Fruit fly (Drosophila melanogaster) ovary, adult (tissue): Measurements from ENCODE around the gene Lcp65Ab2.
"Not testable (repeated sequence)": the region's sequence is repeated elsewhere in the genome, so short reads cannot be mapped to it uniquely, and the experiment has no call there.

Experiments
- CG17801 ChIP-seq: fragments of 200-800 bp; optimal IDR thresholded peaks from 2 replicates; lab custom pipeline; 2019; ENCODE audit warnings: missing biosample characterization, mild to moderate bottlenecking, missing genetic modification characterization, moderate library complexity; ENCODE audit not compliant: partially characterized antibody

Lcp65Ab2 gene

DNA sequence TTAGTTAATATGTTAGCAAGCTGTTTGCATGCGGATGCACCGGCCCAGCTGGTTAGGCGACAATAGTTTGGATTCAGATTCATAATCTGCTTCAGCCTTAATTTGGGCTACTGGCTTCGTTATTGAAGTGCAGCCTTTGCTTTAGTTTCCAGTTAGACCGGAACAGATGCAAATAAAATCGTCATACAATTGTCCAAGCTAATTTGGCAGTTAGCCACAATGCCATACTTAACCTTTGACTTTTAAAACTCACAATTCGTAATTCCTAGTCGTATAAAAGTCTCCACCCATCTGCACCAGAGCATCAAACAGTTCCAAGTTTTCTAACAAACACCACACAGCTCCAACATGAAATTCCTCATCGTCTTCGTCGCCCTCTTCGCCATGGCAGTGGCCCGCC, at the start of gene Lcp65Ab2:
Gene Lcp65Ab2, plus strand, starts transcription at position 301 of the 400 bp plus-strand sequence.
- not testable (repeated sequence) for TF ChIP-seq CG17801

DNA sequence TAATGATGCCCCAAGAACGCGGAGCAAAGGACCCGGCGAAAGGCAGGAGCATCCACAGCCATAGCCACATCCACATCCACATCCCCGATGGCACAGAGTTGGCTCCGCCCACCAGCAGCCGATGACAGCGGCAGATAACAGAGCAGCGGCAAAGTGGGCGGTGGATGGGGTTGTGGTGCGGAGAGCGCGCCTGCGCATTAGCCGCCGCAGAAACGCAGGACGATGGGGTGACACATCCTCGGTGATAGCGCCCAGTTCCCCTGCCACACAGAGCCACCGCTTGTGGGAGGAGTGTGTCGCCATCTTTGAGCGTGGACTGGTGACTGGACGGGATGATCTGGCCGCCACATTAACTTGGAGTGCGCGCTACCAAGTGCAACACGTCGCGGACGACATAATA, 49.2 kb upstream of the Lcp65Ab2 start, which contains the start of gene Ets65A:
Gene Ets65A, plus strand, starts transcription at position 348 of the 400 bp plus-strand sequence.
- TF ChIP-seq CG17801: no peak

DNA sequence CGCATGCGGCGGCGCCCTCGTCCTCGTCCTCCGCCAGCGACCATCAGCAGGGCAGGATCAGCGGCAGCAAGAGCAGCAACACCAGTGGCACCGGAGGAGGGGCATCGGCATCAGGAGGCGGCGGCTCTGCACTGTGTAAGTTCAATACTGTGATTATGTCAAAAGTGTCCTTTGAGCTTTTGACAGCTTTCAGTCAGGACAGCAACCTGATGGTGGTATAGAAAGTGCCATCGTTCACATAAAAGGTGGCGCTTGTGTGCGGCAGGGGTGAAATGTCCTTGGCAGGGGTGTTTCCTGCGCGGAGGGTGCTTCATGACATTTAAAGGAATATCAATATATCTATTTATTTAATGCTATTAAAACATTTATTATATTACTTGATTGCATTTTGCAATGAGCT, 42.8 kb upstream of the Lcp65Ab2 start:
- TF ChIP-seq CG17801: no peak

DNA sequence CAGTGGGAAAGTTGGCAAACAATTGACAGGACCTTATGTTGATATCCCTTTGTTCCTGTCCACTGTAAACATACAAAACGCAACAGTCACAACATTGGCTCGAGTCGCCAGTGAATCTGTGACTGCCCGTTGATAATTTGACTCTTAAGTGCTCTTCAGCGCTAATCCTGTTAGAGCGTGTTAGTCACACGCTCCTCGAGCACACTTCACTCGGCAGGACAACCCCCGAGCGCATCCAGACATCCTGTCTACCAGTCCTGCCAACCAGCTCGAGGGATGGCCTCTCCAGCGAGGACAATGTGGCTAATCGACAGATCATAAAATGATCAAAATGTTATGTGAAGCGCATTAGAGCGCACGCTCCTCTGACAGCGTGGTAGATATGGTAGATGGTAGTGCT, 41.9 kb upstream of the Lcp65Ab2 start:
- no peak for TF ChIP-seq CG17801

DNA sequence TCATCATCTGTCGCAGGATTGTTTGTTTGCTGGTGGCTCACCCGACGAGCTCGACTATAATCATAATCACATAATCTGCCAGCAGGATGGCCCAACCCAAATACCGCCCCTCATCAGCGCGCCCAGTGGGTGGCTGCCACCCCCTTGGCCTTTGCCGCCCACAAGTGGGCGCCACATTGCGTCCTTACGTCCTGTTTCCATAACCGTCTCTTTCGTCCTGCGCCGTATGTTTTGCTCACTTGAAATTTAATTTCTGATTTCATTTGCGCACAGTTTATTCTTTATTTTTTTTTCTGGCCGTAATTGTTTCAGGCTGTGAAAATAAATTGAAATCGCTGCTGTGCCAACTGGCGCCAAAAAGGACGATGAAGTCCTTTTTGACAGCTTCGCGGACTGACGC, 41.0 kb upstream of the Lcp65Ab2 start:
- TF ChIP-seq CG17801: no peak

DNA sequence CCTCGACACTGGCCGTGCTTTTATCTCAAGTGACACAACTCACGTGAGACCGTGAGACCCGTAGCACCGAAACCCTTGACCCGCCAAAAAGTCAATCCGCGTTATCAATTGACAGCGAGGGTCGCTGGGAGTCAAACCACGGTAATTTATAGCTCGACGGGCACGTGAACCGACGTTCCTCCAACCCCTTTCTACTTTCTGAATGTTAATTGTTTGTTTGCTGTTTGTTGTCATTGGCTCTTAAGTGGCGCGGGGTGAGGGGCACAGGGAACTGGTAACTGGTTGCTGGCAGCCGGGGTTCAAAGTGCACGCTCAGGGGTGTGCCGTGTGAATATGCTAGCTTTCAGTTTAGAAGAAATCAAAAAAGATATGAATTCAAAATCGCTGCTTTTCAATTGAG, 39.8 kb upstream of the Lcp65Ab2 start:
- TF ChIP-seq CG17801: no peak

DNA sequence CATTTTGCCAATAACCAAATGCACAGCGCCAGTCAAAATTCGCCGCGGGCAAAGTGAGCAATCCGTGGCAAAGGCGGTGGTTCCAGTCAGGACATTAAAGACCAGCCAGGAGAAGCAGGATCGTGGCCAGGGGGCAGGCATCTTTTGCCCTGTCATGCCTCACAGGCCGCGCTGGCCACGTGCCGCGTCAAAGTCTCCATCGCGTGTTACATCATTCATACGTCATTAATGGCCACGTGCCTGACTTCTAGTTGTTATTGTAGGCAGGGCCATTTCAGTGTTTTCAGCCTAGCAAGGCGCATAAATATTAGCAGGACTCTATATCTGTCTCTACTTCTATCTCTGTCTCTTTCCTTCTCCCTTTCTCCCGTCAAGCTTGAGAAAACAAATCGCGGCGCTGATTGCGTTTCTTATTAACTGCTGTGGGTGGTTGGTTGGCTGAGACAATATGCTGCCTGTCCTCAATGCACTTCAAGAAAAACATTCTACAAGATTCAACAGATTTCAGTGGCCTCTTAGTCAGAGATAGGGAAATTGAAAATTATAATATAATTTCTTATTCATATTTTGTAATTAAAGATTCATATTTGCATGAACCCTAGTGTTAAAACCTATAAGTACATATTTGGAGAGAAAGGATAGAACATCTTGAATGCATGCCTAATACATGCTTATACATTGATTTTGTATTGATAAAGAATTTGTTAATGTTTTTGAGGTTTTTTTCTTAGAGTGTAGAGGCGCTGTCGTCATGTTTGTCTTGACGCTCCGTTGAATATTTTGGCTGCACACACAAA, 38.0 kb upstream of the Lcp65Ab2 start:
- TF ChIP-seq CG17801: no peak

DNA sequence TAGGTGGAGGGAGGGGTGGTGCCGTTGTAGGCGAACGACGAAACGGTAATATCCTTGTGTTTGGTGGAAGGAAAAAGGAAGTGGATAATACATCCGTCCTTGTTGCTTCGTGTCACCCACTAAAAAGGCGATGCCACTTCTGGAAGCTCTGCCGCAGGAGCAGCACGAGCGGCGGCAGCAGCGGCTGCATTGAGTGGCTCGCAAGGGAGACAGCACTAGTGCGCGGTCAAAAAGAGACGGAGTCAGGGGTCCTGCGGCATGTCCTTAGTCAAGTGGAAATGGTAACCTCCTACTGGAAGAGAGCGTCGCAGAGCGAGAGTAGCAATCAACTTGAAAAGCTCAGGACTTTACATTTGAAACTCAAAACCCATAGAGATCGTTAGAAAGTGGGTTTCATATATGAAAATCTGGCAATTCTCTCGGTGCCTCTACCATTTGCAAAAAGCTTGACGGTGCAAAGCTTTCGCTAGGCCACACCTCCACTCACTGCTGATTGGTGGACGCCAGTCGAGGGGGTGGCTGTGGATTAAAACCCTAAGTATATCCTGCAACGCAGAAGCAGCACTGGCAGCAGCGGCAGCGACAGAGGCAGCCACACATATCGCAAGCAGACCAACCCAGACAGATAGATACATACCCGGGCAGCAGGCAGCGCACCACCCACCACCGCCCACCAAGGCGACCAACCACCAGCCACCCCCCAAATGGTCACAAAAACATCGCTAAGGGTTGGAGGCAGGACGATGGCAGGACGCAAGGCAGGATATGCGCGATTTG, 35.6 kb upstream of the Lcp65Ab2 start:
- no peak for TF ChIP-seq CG17801

DNA sequence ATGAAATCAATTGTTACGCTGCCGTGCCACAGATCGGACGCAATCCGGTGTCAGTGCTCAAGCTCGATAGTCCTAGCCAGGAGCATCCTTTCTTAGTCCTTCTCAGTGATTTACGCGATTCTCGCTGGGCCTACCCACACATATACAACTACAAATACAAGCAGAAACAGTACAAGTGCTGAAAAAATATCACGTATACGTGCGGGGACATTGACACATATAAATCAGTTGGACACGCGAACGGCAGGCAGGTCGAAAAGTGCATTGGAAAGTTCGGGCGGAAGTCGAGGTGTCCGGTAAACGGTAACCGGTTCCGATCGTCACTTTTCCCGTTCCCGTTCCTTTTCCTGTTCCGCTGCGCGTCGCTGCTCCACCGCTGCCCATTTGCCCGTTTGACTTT, 35.0 kb upstream of the Lcp65Ab2 start:
- TF ChIP-seq CG17801: no peak

DNA sequence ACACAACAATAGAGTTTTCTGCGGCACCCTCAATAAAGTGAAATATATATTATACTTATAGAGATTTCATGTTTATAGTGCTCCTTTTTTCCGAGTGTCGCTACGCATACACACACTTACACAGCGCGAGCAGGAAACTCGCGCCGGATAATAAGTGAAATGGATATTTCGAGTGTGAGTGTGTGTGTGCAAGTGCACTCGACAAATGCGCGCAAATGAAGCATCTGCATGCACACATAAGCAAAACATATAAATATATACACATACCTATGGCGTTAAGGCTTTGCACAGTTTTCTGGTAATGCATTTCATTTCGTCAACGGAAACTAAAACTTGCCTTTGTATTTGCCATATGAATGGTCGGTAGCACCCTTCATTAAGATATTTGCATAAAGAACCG, 31.0 kb upstream of the Lcp65Ab2 start:
- no peak for TF ChIP-seq CG17801

DNA sequence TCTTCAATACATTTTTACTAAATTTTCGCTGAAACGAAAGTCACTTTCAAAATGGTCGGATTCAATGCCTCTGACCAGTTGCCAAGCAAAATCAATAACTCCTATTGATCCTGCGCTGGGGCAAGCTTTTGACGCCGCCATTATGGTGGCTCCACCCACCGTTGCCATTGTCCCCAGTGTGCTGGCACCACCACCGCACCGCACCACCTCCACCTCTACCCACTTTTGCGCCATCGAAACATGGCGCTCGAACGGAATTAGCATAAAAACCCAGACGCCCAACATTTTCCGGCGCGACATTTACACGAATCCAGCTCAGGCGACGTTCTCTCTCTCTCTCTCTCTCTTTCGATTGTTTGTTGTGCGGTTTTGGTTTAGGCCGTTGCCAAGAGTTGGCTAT, 29.6 kb upstream of the Lcp65Ab2 start:
- no peak for TF ChIP-seq CG17801

DNA sequence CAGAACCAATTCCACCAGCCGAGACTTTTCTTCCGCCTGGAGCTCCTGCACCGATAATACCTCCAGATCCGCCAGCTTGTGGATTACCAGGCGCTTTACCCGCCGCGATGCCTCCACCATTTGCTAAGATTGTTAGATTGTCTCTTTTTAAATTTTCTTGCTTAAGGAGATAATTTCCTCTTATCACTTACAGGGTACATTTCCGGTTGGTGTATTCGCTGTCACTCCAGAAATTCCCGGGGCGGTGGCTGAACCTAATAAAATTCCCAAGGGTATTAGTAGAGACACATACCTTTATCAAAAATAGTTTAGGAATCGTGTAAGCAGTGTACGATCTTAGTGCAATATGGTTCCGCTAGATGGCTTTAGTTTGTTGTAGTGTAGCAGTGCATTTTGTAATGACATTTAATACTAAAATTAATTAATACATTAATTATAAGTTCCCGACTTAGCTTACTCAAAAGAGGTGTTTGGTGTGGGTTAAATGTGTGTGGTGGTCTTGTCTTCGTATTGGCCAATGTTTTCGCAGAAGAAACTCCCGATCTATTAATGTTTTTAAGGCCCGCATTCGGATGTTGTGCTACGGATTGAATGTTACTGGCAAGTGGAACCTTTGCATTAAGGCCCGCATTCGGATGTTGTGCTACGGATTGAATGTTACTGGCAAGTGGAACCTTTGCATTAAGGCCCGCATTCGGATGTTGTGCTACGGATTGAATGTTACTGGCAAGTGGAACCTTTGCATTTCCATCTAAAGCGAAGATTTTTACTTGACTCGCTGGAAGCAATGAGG, 21.7 kb upstream of the Lcp65Ab2 start:
- TF ChIP-seq CG17801: no peak

DNA sequence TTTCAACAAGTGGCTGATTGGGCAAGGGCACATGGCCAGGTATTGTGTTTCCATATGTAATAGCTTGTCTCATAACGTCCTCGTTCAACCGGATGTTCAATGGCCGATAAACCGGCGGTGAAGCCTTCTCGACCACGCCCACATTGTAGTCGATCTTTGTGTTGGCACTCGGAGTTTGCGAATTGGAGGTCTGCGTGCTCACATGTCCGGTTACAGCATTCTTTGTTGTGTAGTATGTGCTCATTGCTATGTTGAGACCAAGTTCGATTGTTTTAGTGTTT, 21.1 kb upstream of the Lcp65Ab2 start:
- TF ChIP-seq CG17801: no peak

DNA sequence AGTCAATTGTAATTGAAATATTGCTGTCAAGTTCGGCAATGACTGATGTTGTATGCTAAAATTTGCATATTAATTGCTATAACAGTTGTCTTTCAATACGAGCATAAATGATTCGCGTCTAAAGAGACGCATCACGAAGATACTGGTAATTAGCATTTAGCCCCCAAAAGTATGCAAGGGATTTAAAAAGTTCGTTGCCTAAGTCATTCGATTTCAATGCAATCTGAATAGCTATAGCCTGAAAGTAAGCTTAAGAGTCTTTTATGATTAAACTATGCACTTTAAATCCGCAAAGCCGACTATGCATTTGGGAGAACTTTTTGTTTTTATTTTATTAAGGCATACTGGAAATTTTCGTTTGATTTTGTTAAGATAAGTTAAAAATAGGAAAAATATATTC, 16.9 kb upstream of the Lcp65Ab2 start:
- TF ChIP-seq CG17801: no peak

DNA sequence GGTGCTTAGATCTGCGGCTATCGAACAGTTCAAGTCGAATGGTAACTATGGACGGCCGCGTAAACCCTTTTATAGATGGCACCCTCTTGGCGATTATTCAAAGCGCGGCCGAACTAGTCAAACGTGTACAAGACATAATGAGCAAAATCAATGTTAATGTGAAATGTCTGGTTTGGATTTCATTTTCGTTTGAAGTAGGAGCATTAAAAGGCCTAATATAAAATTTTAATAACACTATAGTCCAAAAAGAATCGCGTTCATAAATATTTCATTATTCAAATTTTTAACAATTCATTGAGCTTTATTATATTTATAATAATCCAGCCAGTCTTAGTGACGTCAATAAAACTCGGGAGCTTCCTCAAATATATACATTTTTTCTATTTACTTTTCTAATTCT, 15.5 kb upstream of the Lcp65Ab2 start, which contains the start of gene Lcp65Ag3:
Gene Lcp65Ag3, minus strand, starts transcription at position 46 of the 400 bp plus-strand sequence.
- no peak for TF ChIP-seq CG17801

DNA sequence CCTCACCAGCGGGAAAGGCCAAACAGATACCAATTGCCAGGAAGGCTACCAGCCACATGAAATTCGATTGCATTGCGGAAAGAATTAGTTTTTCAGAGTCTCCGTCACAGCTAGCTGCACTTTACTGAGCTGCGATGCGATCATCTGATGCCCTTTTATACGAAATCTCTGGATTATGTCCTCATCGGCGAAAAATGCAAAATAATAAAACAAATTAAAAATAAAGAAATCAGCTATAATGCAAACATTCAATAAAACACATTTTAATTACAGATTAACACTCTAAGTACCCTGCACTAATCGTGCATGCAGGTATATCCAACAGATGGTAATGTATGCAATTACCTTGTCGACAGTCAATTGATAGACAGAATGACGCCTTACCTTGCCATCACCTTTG, 14.5 kb upstream of the Lcp65Ab2 start, which contains the start of gene Cpr65Au:
Gene Cpr65Au, minus strand, starts transcription at position 101 of the 400 bp plus-strand sequence.
- TF ChIP-seq CG17801: no peak

DNA sequence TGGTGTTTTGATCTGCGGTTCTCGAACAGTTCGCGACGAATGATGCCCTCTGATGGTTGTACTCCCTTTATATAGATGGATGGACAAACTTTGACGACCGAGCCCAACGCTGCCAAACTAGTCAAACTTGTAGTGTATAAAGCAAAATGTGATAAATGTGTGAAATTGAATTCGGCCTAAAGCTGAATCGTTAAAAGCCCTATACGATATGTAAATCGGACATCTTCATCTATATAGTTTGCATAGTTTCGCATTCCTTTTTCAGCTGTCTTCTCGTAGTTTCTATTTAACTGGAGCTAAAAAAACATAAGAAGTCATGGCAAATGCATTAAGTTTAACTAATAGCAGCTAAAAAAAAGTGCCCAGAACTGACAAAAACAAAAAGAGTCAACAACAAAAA, 12.9 kb upstream of the Lcp65Ab2 start, which contains the start of gene Lcp65Ag2:
Gene Lcp65Ag2, minus strand, starts transcription at position 48 of the 400 bp plus-strand sequence.
- TF ChIP-seq CG17801: no peak
